Worm (Caenorhabditis elegans) whole organism, mixed stage, embryonic: ENCODE measurements around the gene nprl-2.
A peak's percentile ranks its signal among the peaks of the same experiment; 100 is the strongest.

Source experiments
- bed-3 ChIP-seq: fragments of 200-800 bp; sonication (Bioruptor generic); optimal IDR thresholded peaks from 3 replicates; lab custom pipeline; 2018; ENCODE audit warnings: mild to moderate bottlenecking, missing genetic modification characterization, moderate library complexity, missing compliant biosample characterization
- blmp-1 ChIP-seq: fragments of 150-350 bp; optimal IDR thresholded peaks from 2 replicates; lab custom pipeline; 2014; ENCODE audit warnings: missing biosample characterization, missing genetic modification characterization
- ceh-39 ChIP-seq: fragments of 150-350 bp; optimal IDR thresholded peaks from 2 replicates; lab custom pipeline; 2014; ENCODE audit warnings: missing biosample characterization, missing genetic modification characterization
- ceh-43 ChIP-seq: fragments of 200-800 bp; sonication (Bioruptor generic); optimal IDR thresholded peaks from 2 replicates; lab custom pipeline; 2018; ENCODE audit warnings: mild to moderate bottlenecking, missing genetic modification characterization, moderate library complexity, missing compliant biosample characterization
- ceh-83 ChIP-seq: fragments of 200-800 bp; sonication (Bioruptor generic); optimal IDR thresholded peaks from 2 replicates; lab custom pipeline; 2018; ENCODE audit warnings: mild to moderate bottlenecking, missing genetic modification characterization, missing compliant biosample characterization
- ces-1 ChIP-seq: fragments of 150-350 bp; optimal IDR thresholded peaks from 2 replicates; lab custom pipeline; 2014; ENCODE audit warnings: missing biosample characterization, missing genetic modification reagents, missing genetic modification characterization
- drap-1 ChIP-seq: fragments of 200-800 bp; sonication (Bioruptor generic); optimal IDR thresholded peaks from 3 replicates; lab custom pipeline; 2018; ENCODE audit warnings: mild to moderate bottlenecking, missing genetic modification characterization, missing compliant biosample characterization
- elt-1 ChIP-seq: sonication (generic microtip); optimal IDR thresholded peaks from 2 replicates; lab custom pipeline; 2017; ENCODE audit warnings: missing genetic modification characterization, mild to moderate bottlenecking, missing compliant biosample characterization, antibody characterized with exemption, moderate library complexity, borderline replicate concordance; ENCODE audit not compliant: insufficient read depth
- flh-1 ChIP-seq: fragments of 200-800 bp; sonication (Bioruptor generic); optimal IDR thresholded peaks from 2 replicates; lab custom pipeline; 2018; ENCODE audit warnings: mild to moderate bottlenecking, missing genetic modification characterization, moderate library complexity, missing compliant biosample characterization
- ham-2 ChIP-seq: fragments of 200-800 bp; sonication (Bioruptor generic); optimal IDR thresholded peaks from 2 replicates; lab custom pipeline; 2018; ENCODE audit warnings: mild to moderate bottlenecking, missing genetic modification characterization, missing compliant biosample characterization
- hlh-1 ChIP-seq: fragments of 150-350 bp; optimal IDR thresholded peaks from 2 replicates; lab custom pipeline; 2014; ENCODE audit warnings: missing biosample characterization, missing genetic modification reagents, missing genetic modification characterization
- lin-13 ChIP-seq: fragments of 150-350 bp; optimal IDR thresholded peaks from 2 replicates; lab custom pipeline; 2014; ENCODE audit warnings: missing biosample characterization, missing genetic modification characterization
- lin-32 ChIP-seq: fragments of 200-800 bp; sonication (Bioruptor generic); optimal IDR thresholded peaks from 2 replicates; lab custom pipeline; 2018; ENCODE audit warnings: mild to moderate bottlenecking, missing genetic modification characterization, missing compliant biosample characterization
- lsy-2 ChIP-seq: fragments of 150-350 bp; optimal IDR thresholded peaks from 2 replicates; lab custom pipeline; 2014; ENCODE audit warnings: missing biosample characterization, missing genetic modification characterization
- mab-5 ChIP-seq: fragments of 150-350 bp; optimal IDR thresholded peaks from 2 replicates; lab custom pipeline; 2014; ENCODE audit warnings: missing biosample characterization, missing genetic modification characterization
- mep-1 ChIP-seq: fragments of 150-350 bp; optimal IDR thresholded peaks from 2 replicates; lab custom pipeline; 2017; ENCODE audit warnings: missing biosample characterization, missing genetic modification reagents, missing genetic modification characterization, inconsistent platforms
- mls-2 ChIP-seq: sonication (generic microtip); optimal IDR thresholded peaks from 2 replicates; lab custom pipeline; 2016; ENCODE audit warnings: mild to moderate bottlenecking, missing genetic modification characterization, moderate library complexity, missing compliant biosample characterization
- nhr-12 ChIP-seq: fragments of 150-350 bp; optimal IDR thresholded peaks from 2 replicates; lab custom pipeline; 2014; ENCODE audit warnings: missing biosample characterization, missing genetic modification characterization
- nhr-2 ChIP-seq: fragments of 150-350 bp; optimal IDR thresholded peaks from 2 replicates; lab custom pipeline; 2014; ENCODE audit warnings: missing biosample characterization, missing genetic modification characterization
- nhr-237 ChIP-seq: fragments of 150-350 bp; optimal IDR thresholded peaks from 2 replicates; lab custom pipeline; 2014; ENCODE audit warnings: missing biosample characterization, missing genetic modification characterization
- nhr-28 ChIP-seq: fragments of 150-350 bp; optimal IDR thresholded peaks from 2 replicates; lab custom pipeline; 2014; ENCODE audit warnings: missing biosample characterization, missing genetic modification characterization
- nhr-76 ChIP-seq: sonication (generic microtip); optimal IDR thresholded peaks from 2 replicates; lab custom pipeline; 2017; ENCODE audit warnings: missing biosample characterization, missing genetic modification characterization
- sem-2 ChIP-seq: fragments of 200-800 bp; sonication (Bioruptor generic); optimal IDR thresholded peaks from 2 replicates; lab custom pipeline; 2018; ENCODE audit warnings: mild to moderate bottlenecking, missing genetic modification characterization, missing compliant biosample characterization
- snpc-4 ChIP-seq: fragments of 150-350 bp; optimal IDR thresholded peaks from 2 replicates; lab custom pipeline; 2014; ENCODE audit warnings: missing biosample characterization, missing genetic modification characterization
- sptf-1 ChIP-seq: sonication (generic microtip); optimal IDR thresholded peaks from 2 replicates; lab custom pipeline; 2017; ENCODE audit warnings: mild to moderate bottlenecking, missing genetic modification characterization, moderate library complexity, missing compliant biosample characterization
- tbx-8 ChIP-seq: fragments of 200-800 bp; sonication (Bioruptor generic); optimal IDR thresholded peaks from 2 replicates; lab custom pipeline; 2018; ENCODE audit warnings: mild to moderate bottlenecking, missing genetic modification characterization, moderate library complexity, missing compliant biosample characterization
- unc-120 ChIP-seq: sonication (generic microtip); optimal IDR thresholded peaks from 2 replicates; lab custom pipeline; 2017; ENCODE audit warnings: missing genetic modification characterization, missing compliant biosample characterization; ENCODE audit not compliant: poor library complexity, severe bottlenecking
- unc-39 ChIP-seq: fragments of 150-350 bp; optimal IDR thresholded peaks from 2 replicates; lab custom pipeline; 2014; ENCODE audit warnings: missing biosample characterization, missing genetic modification characterization
- unc-62 ChIP-seq: fragments of 150-350 bp; optimal IDR thresholded peaks from 2 replicates; lab custom pipeline; 2014; ENCODE audit warnings: missing biosample characterization, missing genetic modification reagents, missing genetic modification characterization
- zip-8 ChIP-seq: fragments of 150-350 bp; optimal IDR thresholded peaks from 2 replicates; lab custom pipeline; 2014; ENCODE audit warnings: missing biosample characterization, missing genetic modification characterization
- ztf-11 ChIP-seq: fragments of 150-350 bp; optimal IDR thresholded peaks from 2 replicates; lab custom pipeline; 2014; ENCODE audit warnings: missing biosample characterization, missing genetic modification characterization

nprl-2 gene

DNA sequence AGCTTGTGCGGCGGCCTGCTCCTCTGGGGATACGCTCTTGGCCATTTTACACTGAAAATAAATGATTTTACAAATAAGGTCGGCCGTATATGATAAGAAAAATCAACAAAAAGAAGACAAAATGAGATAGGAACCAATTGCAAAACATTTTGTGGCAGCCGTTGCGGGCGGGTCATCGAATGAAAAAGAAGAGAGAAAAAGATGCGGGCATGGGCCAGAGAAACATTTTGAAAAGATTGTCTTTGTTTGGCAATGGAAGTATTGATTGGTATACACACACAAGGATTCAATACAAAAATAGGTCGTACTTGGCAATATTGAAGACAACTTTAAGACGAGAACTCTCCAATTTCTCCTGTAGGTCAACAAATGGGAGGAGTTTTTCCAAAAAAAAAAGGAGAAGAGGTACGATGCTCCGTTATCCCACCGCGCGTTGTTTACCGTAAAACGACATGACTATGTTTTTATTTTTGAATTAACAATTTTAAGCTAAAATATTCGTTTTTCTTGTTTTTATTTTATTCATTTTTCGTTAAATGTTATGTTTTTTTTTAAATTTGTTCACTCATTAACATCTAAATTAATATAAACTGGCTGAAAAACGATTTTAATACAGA, 43.9 kb upstream of the nprl-2 start, which contains the start of the genes plc-4 and R05G6.4:
plc-4 (minus strand) TSS at position 51 of the 617 bp plus-strand sequence.
R05G6.4 (plus strand) TSS at position 617 of the 617 bp plus-strand sequence.
- TF ChIP-seq ceh-83 (no peak), ces-1 (peak; percentile 23), nhr-237 (tag; lab: Kevin White, UChicago) (no peak), ztf-11 (no peak), lin-13 (tag; lab: Kevin White, UChicago) (no peak), lsy-2 (tag; lab: Kevin White, UChicago) (peak; percentile 18)

DNA sequence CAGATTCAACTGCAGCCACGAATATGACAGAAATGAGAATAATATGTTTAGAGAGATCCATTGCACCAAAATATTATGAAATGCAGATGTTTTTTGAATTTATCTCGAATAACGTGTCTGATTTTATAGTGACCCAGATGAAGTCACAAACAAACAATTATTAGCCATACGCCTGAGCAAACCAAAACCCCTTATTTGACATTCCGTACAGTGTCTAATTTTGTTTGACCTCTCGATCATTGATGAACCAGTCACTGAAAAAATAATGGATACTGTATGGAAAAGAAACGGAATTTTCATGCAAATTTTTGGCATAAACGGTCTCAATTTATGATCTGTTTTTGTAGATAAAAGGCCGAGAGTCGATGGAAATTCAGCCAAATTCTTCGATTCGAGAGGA, 40.4 kb upstream of the nprl-2 start, which contains the start of the genes R05G6.9 and R05G6.3:
R05G6.9 (minus strand) TSS at position 101 of the 400 bp plus-strand sequence.
R05G6.3 (plus strand) TSS at position 386 of the 400 bp plus-strand sequence.
- TF ChIP-seq drap-1 (GFP tag; lab: Kevin White, UChicago) (no peak), bed-3 (no peak), mep-1 (tag; lab: Kevin White, UChicago) (no peak), unc-62 (GFP tag; lab: Kevin White, UChicago) (no peak), mls-2 (no peak), ztf-11 (no peak), ham-2 (GFP tag; lab: Kevin White, UChicago) (no peak), nhr-28 (tag; lab: Kevin White, UChicago) (no peak), lin-13 (tag; lab: Kevin White, UChicago) (no peak), tbx-8 (GFP tag; lab: Kevin White, UChicago) (no peak), unc-39 (tag; lab: Kevin White, UChicago) (no peak), unc-120 (no peak), blmp-1 (tag; lab: Kevin White, UChicago) (no peak), ceh-39 (tag; lab: Kevin White, UChicago) (no peak), zip-8 (tag; lab: Kevin White, UChicago) (no peak), snpc-4 (tag; lab: Kevin White, UChicago) (no peak), nhr-2 (tag; lab: Kevin White, UChicago) (no peak), mab-5 (no peak), nhr-76 (no peak)

DNA sequence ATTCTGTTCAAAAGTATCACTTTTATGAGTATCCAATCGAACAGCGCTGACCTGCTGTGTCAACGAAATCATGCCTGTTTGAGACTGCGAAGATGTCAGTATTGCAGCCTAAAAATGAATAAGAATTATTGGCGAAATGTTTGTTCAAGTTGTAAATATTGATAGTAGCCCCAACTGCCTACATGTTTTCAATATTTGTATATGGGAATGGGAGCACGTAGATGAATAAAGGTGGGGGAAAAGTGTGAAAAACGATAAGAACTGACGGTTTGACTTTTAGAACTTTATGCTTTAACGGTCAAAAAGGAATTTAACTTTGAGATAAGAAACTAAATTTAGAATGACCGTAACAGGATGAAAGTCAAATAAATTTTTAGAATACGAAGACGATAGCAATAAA, 36.4 kb upstream of the nprl-2 start:
- no peak for TF ChIP-seq sptf-1 (tag; lab: Kevin White, UChicago)
- no peak for TF ChIP-seq unc-120
- no peak for TF ChIP-seq lin-32 (GFP tag; lab: Kevin White, UChicago)
- TF ChIP-seq flh-1, result no peak
- no peak for TF ChIP-seq ceh-39 (tag; lab: Kevin White, UChicago)
- no peak for TF ChIP-seq mab-5
- TF ChIP-seq sem-2 (GFP tag; lab: Kevin White, UChicago), result no peak
- TF ChIP-seq bed-3, result no peak
- no peak for TF ChIP-seq nhr-28 (tag; lab: Kevin White, UChicago)
- TF ChIP-seq tbx-8 (GFP tag; lab: Kevin White, UChicago), result no peak
- no peak for TF ChIP-seq mep-1 (tag; lab: Kevin White, UChicago)
- no peak for TF ChIP-seq nhr-12
- TF ChIP-seq ceh-43 (GFP tag; lab: Kevin White, UChicago), result no peak
- TF ChIP-seq, all 35 proteins: peak for 0

DNA sequence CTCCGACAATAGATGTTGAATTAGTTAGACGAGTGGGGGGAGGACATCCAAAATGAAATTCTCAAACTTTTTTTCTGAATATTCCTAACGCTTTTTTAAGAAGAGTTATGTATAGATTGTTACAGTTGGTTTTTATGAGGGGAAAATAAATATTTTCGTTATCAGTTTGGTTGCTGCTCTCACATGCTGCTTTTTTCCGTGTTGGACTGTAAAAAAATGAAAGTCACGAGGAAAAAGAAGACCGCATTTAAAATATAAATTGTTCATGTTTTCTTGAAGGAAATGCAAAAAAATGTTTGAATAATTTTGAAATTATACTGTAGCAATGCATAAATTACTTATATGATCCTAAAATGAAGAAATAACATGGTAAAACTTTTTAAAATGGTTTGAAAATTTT, 35.8 kb upstream of the nprl-2 start:
- TF ChIP-seq ham-2 (GFP tag; lab: Kevin White, UChicago) (no peak), mls-2 (no peak), ceh-83 (no peak), hlh-1 (tag; lab: Kevin White, UChicago) (no peak), nhr-76 (no peak)
- TF ChIP-seq, all 35 proteins: peak for 0

DNA sequence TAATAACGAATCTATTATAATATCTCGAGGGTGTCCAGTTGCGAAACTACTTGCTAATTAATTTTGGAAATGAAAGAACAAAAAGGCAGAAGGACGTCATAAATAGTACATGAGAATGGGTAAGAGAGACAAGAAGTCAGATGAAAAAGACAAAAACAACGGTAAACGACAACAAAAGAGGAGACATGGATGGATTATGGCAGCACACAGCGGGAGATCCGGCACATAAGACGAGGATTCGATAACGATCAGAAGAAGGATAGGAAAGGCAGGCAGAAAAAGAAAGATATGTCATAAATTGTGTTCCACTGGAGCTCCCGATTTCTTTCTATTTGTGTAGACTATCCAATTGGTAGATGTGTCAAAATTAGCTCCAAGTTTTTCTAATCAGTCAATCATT, 35.0 kb upstream of the nprl-2 start:
- TF ChIP-seq unc-62 (GFP tag; lab: Kevin White, UChicago), result no peak
- TF ChIP-seq elt-1 (tag; lab: Kevin White, UChicago), result peak; percentile 50
- peak; percentile 43 for TF ChIP-seq mls-2
- TF ChIP-seq mep-1 (tag; lab: Kevin White, UChicago), result no peak
- no peak for TF ChIP-seq snpc-4 (tag; lab: Kevin White, UChicago)
- TF ChIP-seq nhr-12, result no peak
